Worm (Caenorhabditis elegans): ENCODE data around the gene nhr-10.
A peak's percentile ranks its signal among the peaks of the same experiment; 100 is the strongest.

nhr-10 gene

ce11 chrIII:7120477-7120876 is 5.2 kb upstream of the nhr-10 start:
- TF ChIP-seq sox-4 (tag; optimal IDR thresholded peaks at IDR 0.05), result no peak
- no peak for TF ChIP-seq ref-2 (tag; optimal IDR thresholded peaks at IDR 0.05)
- TF ChIP-seq ceh-14 (tag; optimal IDR thresholded peaks at IDR 0.05), result no peak
- no peak for TF ChIP-seq dmd-4 (tag; optimal IDR thresholded peaks at IDR 0.05; ENCODE audit: borderline replicate concordance)
- no peak for TF ChIP-seq ahr-1 (tag; optimal IDR thresholded peaks at IDR 0.05)
- TF ChIP-seq pha-4 (tag; optimal IDR thresholded peaks at IDR 0.05), result no peak
- no peak for TF ChIP-seq madf-2 (tag; optimal IDR thresholded peaks at IDR 0.05)
- no peak for TF ChIP-seq hlh-30 (tag; optimal IDR thresholded peaks at IDR 0.05; ENCODE audit: insufficient read depth)
- no peak for TF ChIP-seq npax-4 (tag; optimal IDR thresholded peaks at IDR 0.05)
- no peak for TF ChIP-seq ceh-19 (GFP tag; optimal IDR thresholded peaks at IDR 0.05)
- no peak for TF ChIP-seq odd-2 (tag; optimal IDR thresholded peaks at IDR 0.05)
- no peak for TF ChIP-seq che-1 (tag; optimal IDR thresholded peaks at IDR 0.05)
- TF ChIP-seq unc-42 (tag; optimal IDR thresholded peaks at IDR 0.05), result no peak

DNA sequence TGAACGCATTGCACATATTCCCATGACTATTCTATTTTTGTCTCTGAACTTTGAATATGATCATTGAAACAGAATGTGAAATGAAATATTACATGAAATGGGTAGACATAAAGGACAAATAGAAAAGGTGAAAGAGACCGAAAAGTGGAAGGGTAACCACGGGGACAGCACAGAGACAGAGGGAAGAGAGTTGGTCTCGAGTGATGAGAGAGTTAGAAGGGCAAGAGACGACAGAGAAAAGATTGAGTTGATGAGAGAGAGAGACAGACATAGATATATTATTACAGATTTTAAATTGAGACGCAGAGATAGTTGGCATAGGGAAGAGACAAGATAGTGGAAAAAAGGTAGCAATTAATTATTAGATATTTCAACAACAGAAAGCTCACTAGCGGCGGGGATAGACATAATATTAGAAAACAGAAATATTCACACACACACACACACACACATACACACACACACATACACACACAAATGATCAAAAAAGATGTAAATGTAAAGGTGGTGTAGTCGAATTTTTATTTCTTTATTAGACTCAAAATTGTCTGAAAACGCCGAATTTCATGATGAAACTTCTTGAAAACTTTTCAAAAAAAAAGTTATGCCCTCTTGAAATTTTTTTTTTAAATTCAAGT is 1.5 kb upstream of the nhr-10 start:
- TF ChIP-seq ama-1 (optimal IDR thresholded peaks at IDR 0.05) (no peak), nfya-1 (tag; optimal IDR thresholded peaks at IDR 0.05) (peak; percentile 61), madf-2 (tag; optimal IDR thresholded peaks at IDR 0.05) (no peak), ceh-24 (tag; optimal IDR thresholded peaks at IDR 0.05) (no peak), pros-1 (tag; optimal IDR thresholded peaks at IDR 0.05) (peak; percentile 41), tbx-2 (tag; optimal IDR thresholded peaks at IDR 0.05) (peak; percentile 52), ceh-34 (tag; optimal IDR thresholded peaks at IDR 0.05) (peak; percentile 40), hlh-30 (tag; optimal IDR thresholded peaks at IDR 0.05; ENCODE audit: insufficient read depth) (peak; percentile 81), unc-55 (GFP tag; optimal IDR thresholded peaks at IDR 0.05) (peak; percentile 44), ceh-14 (tag; optimal IDR thresholded peaks at IDR 0.05) (peak; percentile 10), ceh-18 (tag; optimal IDR thresholded peaks at IDR 0.05) (peak; percentile 41), ref-2 (tag; optimal IDR thresholded peaks at IDR 0.05) (peak; percentile 27)

- no peak for TF ChIP-seq ceh-22 (tag; optimal IDR thresholded peaks at IDR 0.05)
- TF ChIP-seq ceh-19 (GFP tag; optimal IDR thresholded peaks at IDR 0.05), result no peak
- TF ChIP-seq unc-86 (tag; optimal IDR thresholded peaks at IDR 0.05), result no peak
- no peak for TF ChIP-seq tbx-7 (tag; optimal IDR thresholded peaks at IDR 0.05)
- TF ChIP-seq C38D4.7 (GFP tag; optimal IDR thresholded peaks at IDR 0.05), result no peak
- no peak for TF ChIP-seq ceh-34 (tag; optimal IDR thresholded peaks at IDR 0.05)
- TF ChIP-seq ets-4 (tag; optimal IDR thresholded peaks at IDR 0.05), result no peak
- TF ChIP-seq sox-2 (GFP tag; IDR thresholded peaks at IDR 0.05), result no peak
These were observed 3.0 kb downstream of the nhr-10 start for ce11 chrIII:7112285-7112684.

DNA sequence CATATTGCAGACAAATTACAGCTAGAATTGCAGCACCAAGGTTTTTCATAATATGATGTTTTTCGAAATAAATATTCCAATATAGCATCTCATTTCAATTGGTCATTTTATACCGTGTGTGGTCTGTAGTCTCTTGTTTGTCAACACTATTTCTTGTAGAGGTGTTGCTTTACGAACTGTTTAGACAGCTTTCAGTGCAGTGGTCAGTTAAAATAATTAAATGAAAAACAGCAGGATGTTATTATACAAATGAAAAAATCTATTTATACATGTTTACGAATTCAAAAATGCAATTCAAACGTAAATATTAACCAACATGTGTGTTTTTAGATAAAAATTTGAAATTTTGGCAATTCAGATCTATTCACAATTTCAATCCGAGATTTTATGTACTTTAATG is 3.4 kb downstream of the nhr-10 start, which contains the start of gene B0280.7:
B0280.7 (minus strand) TSS at position 101 of the 400 bp plus-strand sequence.
- TF ChIP-seq K09A11.1 (tag; optimal IDR thresholded peaks at IDR 0.05; ENCODE audit: insufficient read depth), result no peak
- no peak for TF ChIP-seq K02D7.2 (tag; optimal IDR thresholded peaks at IDR 0.05)
- TF ChIP-seq ahr-1 (tag; optimal IDR thresholded peaks at IDR 0.05), result no peak
- TF ChIP-seq pqm-1 (tag; optimal IDR thresholded peaks at IDR 0.05), result no peak
- TF ChIP-seq rnt-1 (tag; optimal IDR thresholded peaks at IDR 0.05), result no peak
- no peak for TF ChIP-seq ceh-18 (tag; optimal IDR thresholded peaks at IDR 0.05)
- no peak for TF ChIP-seq hlh-30 (tag; optimal IDR thresholded peaks at IDR 0.05; ENCODE audit: insufficient read depth)
- TF ChIP-seq hlh-13 (GFP tag; optimal IDR thresholded peaks at IDR 0.05), result no peak
- TF ChIP-seq unc-86 (tag; optimal IDR thresholded peaks at IDR 0.05), result no peak
- TF ChIP-seq eyg-1 (tag; optimal IDR thresholded peaks at IDR 0.05), result no peak
- TF ChIP-seq lin-11 (tag; optimal IDR thresholded peaks at IDR 0.05), result no peak
- no peak for TF ChIP-seq sdc-2 (tag; optimal IDR thresholded peaks at IDR 0.05)
- TF ChIP-seq ceh-14 (tag; optimal IDR thresholded peaks at IDR 0.05), result no peak
- no peak for TF ChIP-seq ceh-22 (tag; optimal IDR thresholded peaks at IDR 0.05)
- TF ChIP-seq pros-1 (tag; optimal IDR thresholded peaks at IDR 0.05), result no peak
- TF ChIP-seq Y22D7AL.16 (tag; optimal IDR thresholded peaks at IDR 0.05), result no peak
- TF ChIP-seq C08G9.2 (tag; optimal IDR thresholded peaks at IDR 0.05), result no peak
- TF ChIP-seq ceh-34 (tag; optimal IDR thresholded peaks at IDR 0.05), result no peak
- no peak for TF ChIP-seq hlh-6 (tag; optimal IDR thresholded peaks at IDR 0.05)
